Fruit fly (Drosophila melanogaster): Measurements from ENCODE around the gene CG17672.

CG17672 gene

dm6 chr3L:13041292-13042067, 12.7 kb downstream of the CG17672 start, which contains the start of gene RpS4 (continued):
- peak; percentile 82 for TF ChIP-seq da (GFP tag; optimal IDR thresholded peaks at IDR 0.05)
- TF ChIP-seq Atf3 (GFP tag; optimal IDR thresholded peaks at IDR 0.05) = peak; percentile 75
- TF ChIP-seq CG15601 (tag; optimal IDR thresholded peaks at IDR 0.05) = peak; percentile 90
- TF ChIP-seq NfI (GFP tag; optimal IDR thresholded peaks at IDR 0.05) = peak; percentile 96
- peak; percentile 80 for TF ChIP-seq CG8089 (GFP tag; optimal IDR thresholded peaks at IDR 0.05)
- TF ChIP-seq CG12071 (GFP tag; optimal IDR thresholded peaks at IDR 0.05) = peak; percentile 98
- peak; percentile 67 for TF ChIP-seq CG4730 (GFP tag; IDR thresholded peaks at IDR 0.05)
- peak; percentile 53 for TF ChIP-seq cato (GFP tag; optimal IDR thresholded peaks at IDR 0.05; ENCODE audit: borderline replicate concordance)
- no peak; the same call in 1 of the 2 replicates for TF ChIP-seq Poxn (GFP tag; IDR thresholded peaks at IDR 0.05)
- peak; percentile 81 for TF ChIP-seq CG9817 (tag; optimal IDR thresholded peaks at IDR 0.05)
- TF ChIP-seq Sry-δ (GFP tag; optimal IDR thresholded peaks at IDR 0.05) = peak; percentile 54
- TF ChIP-seq CG15073 (GFP tag; optimal IDR thresholded peaks at IDR 0.05) = no peak
- TF ChIP-seq CG17385 (GFP tag; optimal IDR thresholded peaks at IDR 0.05) = peak; percentile 92
- peak; percentile 77 for TF ChIP-seq CG10147 (GFP tag; optimal IDR thresholded peaks at IDR 0.05)
- peak; percentile 90 for TF ChIP-seq Vsx1 (GFP tag; optimal IDR thresholded peaks at IDR 0.05)
- TF ChIP-seq CG15514 (GFP tag; optimal IDR thresholded peaks at IDR 0.05) = peak; percentile 92
- peak; percentile 91 for TF ChIP-seq vvl (GFP tag; IDR thresholded peaks at IDR 0.05)
- peak; percentile 80 for TF ChIP-seq sima (GFP tag; optimal IDR thresholded peaks at IDR 0.05)
- peak; percentile 53 to 85 for TF ChIP-seq dpn (GFP tag; optimal IDR thresholded peaks at IDR 0.05)
- TF ChIP-seq CG11696 (GFP tag; IDR thresholded peaks at IDR 0.05) = peak; percentile 65
- TF ChIP-seq Oaz (GFP tag; IDR thresholded peaks at IDR 0.05) = peak; percentile 66
- peak in 1 of 2 experiments; percentile 28 for TF ChIP-seq Hr78 (GFP tag; optimal IDR thresholded peaks at IDR 0.05)
- TF ChIP-seq Sox100B (GFP tag; optimal IDR thresholded peaks at IDR 0.05) = peak; percentile 80
- peak; percentile 74 for TF ChIP-seq CG11504 (tag; optimal IDR thresholded peaks at IDR 0.05)
- TF ChIP-seq Nf-YA (GFP tag; IDR thresholded peaks at IDR 0.05) = peak; percentile 74
- peak; percentile 69 for TF ChIP-seq CG18764 (GFP tag; optimal IDR thresholded peaks at IDR 0.05)
- TF ChIP-seq kay (GFP tag; optimal IDR thresholded peaks at IDR 0.05) = peak; percentile 39
- TF ChIP-seq Atf6 (GFP tag; IDR thresholded peaks at IDR 0.05) = peak; percentile 81
- peak; percentile 75 for TF ChIP-seq CG1792 (GFP tag; optimal IDR thresholded peaks at IDR 0.05)
- peak; percentile 84 for TF ChIP-seq mam (GFP tag; optimal IDR thresholded peaks at IDR 0.05)
- peak; percentile 83 to 87 for TF ChIP-seq bsh (GFP tag; optimal IDR thresholded peaks at IDR 0.05)
- no peak for TF ChIP-seq Trl (optimal IDR thresholded peaks at IDR 0.05)
- peak; percentile 89 for TF ChIP-seq Trl (GFP tag; optimal IDR thresholded peaks at IDR 0.05)
- TF ChIP-seq CrebB (tag; optimal IDR thresholded peaks at IDR 0.05) = peak; percentile 97
- TF ChIP-seq CG9876 (GFP tag; optimal IDR thresholded peaks at IDR 0.05) = peak; percentile 88
- peak; percentile 90 for TF ChIP-seq CG16779 (GFP tag; IDR thresholded peaks at IDR 0.05)
- peak; percentile 95 for TF ChIP-seq Hey (tag; optimal IDR thresholded peaks at IDR 0.05)
- TF ChIP-seq p53 (GFP tag; optimal IDR thresholded peaks at IDR 0.05) = peak; percentile 66
- TF ChIP-seq Dll (GFP tag; IDR thresholded peaks at IDR 0.05; ENCODE audit: partially characterized antibody) = 0 out of 4 replicates have a peak, but pooled peaks have one; percentile 8
- TF ChIP-seq D19A (tag; optimal IDR thresholded peaks at IDR 0.05) = peak; percentile 43
- TF ChIP-seq Lhr (GFP tag; optimal IDR thresholded peaks at IDR 0.05) = peak; percentile 93
- peak; percentile 92 for TF ChIP-seq ac (GFP tag; optimal IDR thresholded peaks at IDR 0.05)
- peak in 1 of 2 experiments; percentile 62 for TF ChIP-seq crp (GFP tag; optimal IDR thresholded peaks at IDR 0.05)
- TF ChIP-seq CG34422 (GFP tag; IDR thresholded peaks at IDR 0.05) = peak; percentile 88
- TF ChIP-seq CG15696 (tag; optimal IDR thresholded peaks at IDR 0.05) = peak; percentile 54
- peak; percentile 53 for TF ChIP-seq Ada2b (GFP tag; IDR thresholded peaks at IDR 0.05)
- peak; percentile 92 for TF ChIP-seq CG32532 (GFP tag; IDR thresholded peaks at IDR 0.05)
- TF ChIP-seq HLH4C (GFP tag; IDR thresholded peaks at IDR 0.05; ENCODE audit: partially characterized antibody) = peak; percentile 35; the same call in 1 of the 3 replicates

Measured in whole organism, embryonic.